Worm (Caenorhabditis elegans): ENCODE results near the gene nca-2.

nca-2 gene

DNA sequence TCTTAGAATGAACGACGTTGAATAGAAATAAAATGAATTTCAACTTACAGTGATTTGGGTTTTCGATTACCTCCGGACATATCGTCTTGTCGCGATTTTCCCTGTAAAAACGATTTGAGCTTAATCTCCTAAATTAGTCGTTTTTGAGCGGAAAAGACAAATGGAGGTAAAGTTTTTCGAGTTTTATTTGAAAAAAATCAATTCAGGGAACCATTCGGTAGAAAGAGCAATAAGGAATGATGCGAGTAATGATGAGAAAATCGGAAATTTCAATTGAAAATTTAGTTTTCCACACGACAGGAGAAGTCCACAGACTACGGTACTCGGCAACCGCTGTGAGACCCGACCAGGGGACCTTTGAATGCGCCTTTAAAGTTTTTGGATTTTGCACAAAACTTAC, 36.9 kb downstream of the nca-2 start, which contains the start of gene R144.10:
R144.10 (minus strand) TSS at position 101 of the 400 bp plus-strand sequence.
- TF ChIP-seq F33H1.4 (GFP tag; IDR thresholded peaks at IDR 0.05) (peak; percentile 50), madf-10 (tag; optimal IDR thresholded peaks at IDR 0.05) (no peak), lsy-27 (tag; optimal IDR thresholded peaks at IDR 0.05; ENCODE audit: borderline replicate concordance, insufficient read depth) (no peak), lsl-1 (GFP tag; optimal IDR thresholded peaks at IDR 0.05) (peak; percentile 49), ztf-22 (GFP tag; optimal IDR thresholded peaks at IDR 0.05) (no peak)

DNA sequence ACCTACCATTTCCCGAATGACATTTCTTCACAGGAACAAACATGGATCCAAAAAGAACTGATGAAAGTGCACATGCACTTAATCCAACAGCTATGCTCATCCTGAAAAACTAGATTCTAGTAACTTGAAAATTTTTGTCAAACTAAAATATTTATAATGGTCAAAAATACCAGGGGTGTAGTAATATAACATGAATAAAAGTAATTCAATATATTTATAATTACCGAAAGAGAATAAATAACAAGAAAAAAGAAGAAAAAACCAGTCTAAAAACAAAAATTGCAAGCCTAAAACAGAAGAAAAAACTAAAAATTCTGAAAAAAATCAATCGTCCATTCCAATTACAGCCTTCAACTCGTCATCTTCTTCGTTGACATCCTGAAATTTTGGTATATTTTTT, 39.2 kb downstream of the nca-2 start, which contains the start of gene R144.6:
R144.6 (minus strand) TSS at position 101 of the 400 bp plus-strand sequence.
- TF ChIP-seq efl-1 (GFP tag; optimal IDR thresholded peaks at IDR 0.05) = no peak
- TF ChIP-seq mxl-1 (tag; optimal IDR thresholded peaks at IDR 0.05) = no peak
- no peak for TF ChIP-seq rec-8 (tag; optimal IDR thresholded peaks at IDR 0.05)
- no peak for TF ChIP-seq ceh-79 (tag; optimal IDR thresholded peaks at IDR 0.05)
- no peak for TF ChIP-seq cebp-2 (GFP tag; IDR thresholded peaks at IDR 0.05)
- TF ChIP-seq tlf-1 (GFP tag; optimal IDR thresholded peaks at IDR 0.05) = no peak
- TF ChIP-seq bed-2 (GFP tag; IDR thresholded peaks at IDR 0.05) = no peak
- no peak for TF ChIP-seq F52B5.7 (tag; optimal IDR thresholded peaks at IDR 0.05)

DNA sequence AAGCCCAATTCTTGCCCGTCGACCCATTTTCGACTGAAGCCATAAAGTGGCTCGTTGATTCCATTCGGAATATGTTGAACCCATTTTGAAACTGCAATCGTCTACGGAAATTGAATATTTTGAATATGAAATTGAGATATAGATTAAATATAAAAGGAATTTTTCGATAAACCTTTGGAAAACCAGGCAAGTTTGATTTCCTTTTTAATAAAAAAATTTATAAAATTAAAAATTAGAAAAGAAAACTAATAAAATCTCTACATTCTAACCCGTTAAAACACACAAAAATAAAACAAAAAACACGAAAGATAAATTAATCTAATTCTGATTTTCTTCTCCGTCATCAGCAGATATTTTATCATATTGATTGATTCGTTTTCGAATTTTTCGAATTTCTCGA, 41.5 kb downstream of the nca-2 start, which contains the start of gene R144.12:
R144.12 (minus strand) TSS at position 101 of the 400 bp plus-strand sequence.
- TF ChIP-seq egl-18 (GFP tag; IDR thresholded peaks at IDR 0.05) = no peak
- no peak for TF ChIP-seq tlf-1 (GFP tag; optimal IDR thresholded peaks at IDR 0.05)
- TF ChIP-seq akir-1 (GFP tag; optimal IDR thresholded peaks at IDR 0.05) = no peak
- no peak for TF ChIP-seq die-1 (tag; optimal IDR thresholded peaks at IDR 0.05)
- no peak for TF ChIP-seq Y79H2A.3 (GFP tag; conservative IDR thresholded peaks at IDR 0.05)
- TF ChIP-seq madf-8 (GFP tag; conservative IDR thresholded peaks at IDR 0.05) = no peak
- TF ChIP-seq madf-3 (GFP tag; IDR thresholded peaks at IDR 0.05) = no peak
- no peak for TF ChIP-seq dpl-1 (GFP tag; optimal IDR thresholded peaks at IDR 0.05)
- TF ChIP-seq rec-8 (tag; optimal IDR thresholded peaks at IDR 0.05) = no peak
- TF ChIP-seq ceh-58 (GFP tag; IDR thresholded peaks at IDR 0.05) = no peak
- no peak for TF ChIP-seq C17E4.6 (GFP tag; IDR thresholded peaks at IDR 0.05)
- no peak for TF ChIP-seq pha-4 (tag; optimal IDR thresholded peaks at IDR 0.05)
- no peak for TF ChIP-seq cebp-2 (GFP tag; IDR thresholded peaks at IDR 0.05)
- no peak for TF ChIP-seq F55B11.4 (tag; optimal IDR thresholded peaks at IDR 0.05; ENCODE audit: borderline replicate concordance, insufficient read depth)
- TF ChIP-seq F57A8.1 (GFP tag; optimal IDR thresholded peaks at IDR 0.05) = no peak
- TF ChIP-seq sptf-2 (GFP tag; optimal IDR thresholded peaks at IDR 0.05) = no peak
- no peak for TF ChIP-seq egrh-3 (GFP tag; IDR thresholded peaks at IDR 0.05)
- no peak for TF ChIP-seq repo-1 (tag; optimal IDR thresholded peaks at IDR 0.05)

DNA sequence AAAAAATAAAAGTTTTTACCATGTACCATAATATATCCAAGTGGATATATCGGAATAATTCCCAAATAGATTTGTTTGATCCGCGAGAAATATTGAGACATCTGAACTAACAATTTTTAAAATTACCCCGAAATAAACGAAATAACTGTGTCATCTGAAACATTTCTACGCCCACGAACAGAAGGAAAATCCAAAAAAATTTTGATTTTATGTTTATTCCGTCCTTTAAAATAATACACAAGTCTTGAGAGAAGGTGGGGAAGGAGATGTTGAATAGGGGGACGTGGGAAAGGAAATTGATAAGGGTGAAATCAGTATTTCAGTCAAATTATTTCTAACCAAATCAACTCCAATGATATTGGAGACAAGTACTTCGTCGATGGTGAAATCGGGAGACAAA, 43.4 kb downstream of the nca-2 start, which contains the start of gene R144.11:
R144.11 (minus strand) TSS at position 101 of the 400 bp plus-strand sequence.
- TF ChIP-seq B0336.3 (GFP tag; IDR thresholded peaks at IDR 0.05) (0 out of 2 replicates have a peak, but pooled peaks have one; percentile 11), Y67H2A.10 (GFP tag; conservative IDR thresholded peaks at IDR 0.05) (no peak), F23B12.7 (tag; optimal IDR thresholded peaks at IDR 0.05; ENCODE audit: insufficient read depth) (no peak), madf-6 (GFP tag; IDR thresholded peaks at IDR 0.05) (0 out of 2 replicates have a peak, but pooled peaks have one; percentile 7), bed-1 (GFP tag; IDR thresholded peaks at IDR 0.05) (0 out of 2 replicates have a peak, but pooled peaks have one; percentile 30)
